Worm (Caenorhabditis elegans): Measurements from ENCODE around the gene D2085.7.

The D2085.7 gene

ce11 chrII:8658835-8659234 is 17.7 kb downstream of the D2085.7 start, which contains the start of gene atg-10:
TSS of gene atg-10 (plus strand) at chrII:8659135.
- TF ChIP-seq sma-3 (GFP tag; optimal IDR thresholded peaks at IDR 0.05) (no peak), nhr-12 (tag; optimal IDR thresholded peaks at IDR 0.05) (no peak), peb-1 (tag; optimal IDR thresholded peaks at IDR 0.05) (no peak), skn-1 (tag; optimal IDR thresholded peaks at IDR 0.05) (no peak), nhr-11 (tag; optimal IDR thresholded peaks at IDR 0.05) (no peak), crh-2 (tag; optimal IDR thresholded peaks at IDR 0.05) (no peak), gmeb-1 (tag; optimal IDR thresholded peaks at IDR 0.05) (no peak)

ce11 chrII:8661539-8661938 is 20.4 kb downstream of the D2085.7 start, which contains the start of the genes piga-1 and eif-2Bepsilon:
TSS of gene piga-1 (minus strand) at chrII:8661712.
TSS of gene eif-2Bepsilon (plus strand) at chrII:8661869.
- TF ChIP-seq sem-4 (tag; optimal IDR thresholded peaks at IDR 0.05) (no peak), ztf-4 (tag; optimal IDR thresholded peaks at IDR 0.05) (no peak), nhr-25 (tag; optimal IDR thresholded peaks at IDR 0.05) (no peak), ztf-1 (GFP tag; conservative IDR thresholded peaks at IDR 0.05) (no peak), nhr-12 (tag; optimal IDR thresholded peaks at IDR 0.05) (no peak), nhr-6 (tag; optimal IDR thresholded peaks at IDR 0.05) (peak; percentile 24), Y55F3AM.14 (GFP tag; optimal IDR thresholded peaks at IDR 0.05) (no peak), sma-3 (GFP tag; optimal IDR thresholded peaks at IDR 0.05) (no peak), mdl-1 (tag; optimal IDR thresholded peaks at IDR 0.05) (peak in 1 of 2 experiments; percentile 1), alr-1 (tag; optimal IDR thresholded peaks at IDR 0.05) (no peak), ztf-11 (tag; optimal IDR thresholded peaks at IDR 0.05) (no peak), unc-62 (GFP tag; optimal IDR thresholded peaks at IDR 0.05) (no peak), skn-1 (tag; optimal IDR thresholded peaks at IDR 0.05) (no peak), snpc-4 (tag; optimal IDR thresholded peaks at IDR 0.05) (no peak), crh-2 (tag; optimal IDR thresholded peaks at IDR 0.05) (peak; percentile 72), nhr-77 (tag; optimal IDR thresholded peaks at IDR 0.05) (no peak), F13H6.1 (tag; optimal IDR thresholded peaks at IDR 0.05) (no peak), dmd-4 (tag; optimal IDR thresholded peaks at IDR 0.05) (no peak), blmp-1 (tag; optimal IDR thresholded peaks at IDR 0.05; ENCODE audit: insufficient read depth) (no peak), egl-27 (tag; optimal IDR thresholded peaks at IDR 0.05) (no peak), elt-3 (tag; optimal IDR thresholded peaks at IDR 0.05) (no peak), aly-2 (tag; optimal IDR thresholded peaks at IDR 0.05) (no peak), lin-11 (tag; optimal IDR thresholded peaks at IDR 0.05) (no peak), nhr-21 (tag; optimal IDR thresholded peaks at IDR 0.05) (no peak), lin-13 (GFP tag; optimal IDR thresholded peaks at IDR 0.05) (no peak), nhr-129 (tag; optimal IDR thresholded peaks at IDR 0.05) (peak; percentile 48), peb-1 (tag; optimal IDR thresholded peaks at IDR 0.05) (no peak), fos-1 (tag; optimal IDR thresholded peaks at IDR 0.05) (peak; percentile 21), gmeb-1 (tag; optimal IDR thresholded peaks at IDR 0.05) (no peak), nhr-10 (tag; optimal IDR thresholded peaks at IDR 0.05) (no peak), ZK546.5 (tag; optimal IDR thresholded peaks at IDR 0.05) (no peak), ceh-82 (tag; optimal IDR thresholded peaks at IDR 0.05) (no peak), sma-9 (GFP tag; optimal IDR thresholded peaks at IDR 0.05) (peak; percentile 21), sma-9 (tag; optimal IDR thresholded peaks at IDR 0.05) (no peak), C34F6.9 (tag; optimal IDR thresholded peaks at IDR 0.05) (peak; percentile 88), zag-1 (tag; optimal IDR thresholded peaks at IDR 0.05) (no peak), ceh-16 (tag; optimal IDR thresholded peaks at IDR 0.05) (no peak), unc-39 (tag; optimal IDR thresholded peaks at IDR 0.05) (no peak), nhr-237 (tag; optimal IDR thresholded peaks at IDR 0.05) (no peak), ama-1 (optimal IDR thresholded peaks at IDR 0.05) (no peak), unc-55 (GFP tag; optimal IDR thresholded peaks at IDR 0.05) (peak; percentile 84), nhr-11 (tag; optimal IDR thresholded peaks at IDR 0.05) (no peak), lsy-2 (tag; optimal IDR thresholded peaks at IDR 0.05) (peak in 1 of 2 experiments; percentile 74), R02D3.7 (tag; optimal IDR thresholded peaks at IDR 0.05) (no peak), elt-1 (tag; optimal IDR thresholded peaks at IDR 0.05) (no peak), lin-39 (tag; optimal IDR thresholded peaks at IDR 0.05) (no peak), mbf-1 (tag; optimal IDR thresholded peaks at IDR 0.05) (no peak), nhr-23 (tag; optimal IDR thresholded peaks at IDR 0.05) (no peak), mab-5 (tag; optimal IDR thresholded peaks at IDR 0.05) (no peak)
